Fruit fly (Drosophila melanogaster) whole organism, embryonic: Measurements from ENCODE around the gene Zaf1.

Source experiments
- Aef1 ChIP-seq: fragments of 200-800 bp; sonication (Bioruptor generic); IDR thresholded peaks from 3 replicates; pipeline ENCODE4 v1.3.6; 2022; ENCODE audit warnings: missing biosample characterization, missing genetic modification characterization
- CG10431 ChIP-seq: fragments of 200-800 bp; sonication (Bioruptor generic); optimal IDR thresholded peaks from 3 replicates; lab custom pipeline; 2018; ENCODE audit warnings: missing biosample characterization, mild to moderate bottlenecking, missing genetic modification characterization
- CG11560 ChIP-seq: fragments of 200-800 bp; sonication (Bioruptor generic); IDR thresholded peaks from 3 replicates; pipeline ENCODE4 v1.3.6; 2022; ENCODE audit warnings: missing biosample characterization, missing genetic modification characterization
- CG11723 ChIP-seq: fragments of 200-800 bp; sonication (Bioruptor generic); optimal IDR thresholded peaks from 2 replicates; lab custom pipeline; 2017; ENCODE audit warnings: missing biosample characterization, mild to moderate bottlenecking, missing genetic modification characterization
- CG13775 ChIP-seq: fragments of 200-800 bp; sonication (Bioruptor generic); optimal IDR thresholded peaks from 3 replicates; lab custom pipeline; 2017; ENCODE audit warnings: missing biosample characterization, mild to moderate bottlenecking, missing genetic modification characterization
- CG16863 ChIP-seq: fragments of 200-800 bp; sonication (Bioruptor generic); optimal IDR thresholded peaks from 3 replicates; lab custom pipeline; 2016; ENCODE audit warnings: missing biosample characterization, missing genetic modification characterization
- CG18599 ChIP-seq: fragments of 200-800 bp; sonication (Bioruptor generic); optimal IDR thresholded peaks from 3 replicates; lab custom pipeline; 2017; ENCODE audit warnings: missing biosample characterization, missing genetic modification characterization, mild to moderate bottlenecking, moderate library complexity, missing genetic modification reagents
- CG3838 ChIP-seq: fragments of 200-800 bp; sonication (Bioruptor generic); optimal IDR thresholded peaks from 3 replicates; lab custom pipeline; 2016; ENCODE audit warnings: missing biosample characterization, missing genetic modification characterization
- CG4282 ChIP-seq: fragments of 200-800 bp; sonication (Bioruptor generic); optimal IDR thresholded peaks from 2 replicates; lab custom pipeline; 2016; ENCODE audit warnings: missing biosample characterization, missing genetic modification characterization
- CG4820 ChIP-seq: fragments of 200-800 bp; sonication (Bioruptor generic); optimal IDR thresholded peaks from 3 replicates; lab custom pipeline; 2016; ENCODE audit warnings: missing biosample characterization, missing genetic modification characterization
- CG4854 ChIP-seq: fragments of 200-800 bp; sonication (Bioruptor generic); optimal IDR thresholded peaks from 2 replicates; lab custom pipeline; 2016; ENCODE audit warnings: missing biosample characterization, missing genetic modification characterization, inconsistent platforms
- CG6689 ChIP-seq: fragments of 200-800 bp; sonication (Bioruptor generic); IDR thresholded peaks from 2 replicates; pipeline ENCODE4 v1.3.6; 2022; ENCODE audit warnings: missing biosample characterization, missing genetic modification characterization
- CG7271 ChIP-seq: fragments of 200-800 bp; sonication (Bioruptor generic); optimal IDR thresholded peaks from 2 replicates; lab custom pipeline; 2018; ENCODE audit warnings: missing biosample characterization, mild to moderate bottlenecking, missing genetic modification characterization, moderate library complexity
- CG8281 ChIP-seq: fragments of 200-800 bp; sonication (Bioruptor generic); optimal IDR thresholded peaks from 2 replicates; lab custom pipeline; 2018; ENCODE audit warnings: missing biosample characterization, mild to moderate bottlenecking, missing genetic modification characterization, moderate library complexity
- CG8359 ChIP-seq: fragments of 200-800 bp; sonication (Bioruptor generic); optimal IDR thresholded peaks from 2 replicates; lab custom pipeline; 2017; ENCODE audit warnings: missing biosample characterization, mild to moderate bottlenecking, missing genetic modification characterization, borderline replicate concordance
- CG8924 ChIP-seq: fragments of 200-800 bp; optimal IDR thresholded peaks from 3 replicates; lab custom pipeline; 2019; ENCODE audit warnings: missing biosample characterization, mild to moderate bottlenecking, missing genetic modification characterization, moderate library complexity
- CG9609 ChIP-seq: fragments of 200-800 bp; sonication (Bioruptor generic); optimal IDR thresholded peaks from 3 replicates; lab custom pipeline; 2016; ENCODE audit warnings: missing biosample characterization, missing genetic modification characterization
- CoRest ChIP-seq: fragments of 200-800 bp; sonication (Bioruptor generic); optimal IDR thresholded peaks from 3 replicates; lab custom pipeline; 2018; ENCODE audit warnings: missing biosample characterization, mild to moderate bottlenecking, missing genetic modification characterization, moderate library complexity
- Dek ChIP-seq: fragments of 200-800 bp; sonication (Bioruptor generic); optimal IDR thresholded peaks from 3 replicates; lab custom pipeline; 2019; ENCODE audit warnings: missing biosample characterization, mild to moderate bottlenecking, missing genetic modification characterization, moderate library complexity
- Doc2 ChIP-seq: fragments of 200-800 bp; sonication (Bioruptor generic); IDR thresholded peaks from 2 replicates; pipeline ENCODE4 v1.3.6; 2022; ENCODE audit warnings: missing biosample characterization, missing genetic modification characterization
- Dref ChIP-seq: fragments of 200-800 bp; sonication (Bioruptor generic); IDR thresholded peaks from 2 replicates; pipeline ENCODE4 v1.3.6; 2022; ENCODE audit warnings: missing biosample characterization, missing genetic modification characterization
- Kr ChIP-seq: fragments of 200-800 bp; sonication (Bioruptor generic); optimal IDR thresholded peaks from 2 replicates; lab custom pipeline; 2017; ENCODE audit warnings: missing biosample characterization, mild to moderate bottlenecking, missing genetic modification characterization
- MTF-1 ChIP-seq: fragments of 200-800 bp; sonication (Bioruptor generic); optimal IDR thresholded peaks from 2 replicates; lab custom pipeline; 2018; ENCODE audit warnings: missing biosample characterization, mild to moderate bottlenecking, missing genetic modification characterization, borderline replicate concordance
- Max ChIP-seq: fragments of 200-800 bp; sonication (Bioruptor generic); optimal IDR thresholded peaks from 2 replicates; lab custom pipeline; 2016; ENCODE audit warnings: missing biosample characterization, mild to moderate bottlenecking, missing genetic modification characterization
- NC2α ChIP-seq: fragments of 200-800 bp; sonication (Bioruptor generic); optimal IDR thresholded peaks from 2 replicates; lab custom pipeline; 2016; ENCODE audit warnings: missing biosample characterization, missing genetic modification characterization
- NK7.1 ChIP-seq: fragments of 200-800 bp; sonication (Bioruptor generic); optimal IDR thresholded peaks from 3 replicates; lab custom pipeline; 2016; ENCODE audit warnings: missing biosample characterization, missing genetic modification characterization
- Nf-YA ChIP-seq: fragments of 200-800 bp; sonication (Bioruptor generic); IDR thresholded peaks from 2 replicates; pipeline ENCODE4 v1.3.6; 2022; ENCODE audit warnings: missing biosample characterization, missing genetic modification characterization
- Nf-YB ChIP-seq: fragments of 200-800 bp; sonication (Bioruptor generic); optimal IDR thresholded peaks from 3 replicates; lab custom pipeline; 2019; ENCODE audit warnings: missing biosample characterization, mild to moderate bottlenecking, missing genetic modification characterization, moderate library complexity
- Side ChIP-seq: fragments of 200-800 bp; sonication (Bioruptor generic); optimal IDR thresholded peaks from 2 replicates; lab custom pipeline; 2016; ENCODE audit warnings: missing biosample characterization, missing genetic modification characterization
- Sox102F ChIP-seq: fragments of 200-800 bp; sonication (Bioruptor generic); optimal IDR thresholded peaks from 2 replicates; lab custom pipeline; 2018; ENCODE audit warnings: missing biosample characterization, mild to moderate bottlenecking, missing genetic modification characterization, moderate library complexity
- Tbp ChIP-seq: fragments of >200 bp; optimal IDR thresholded peaks from 2 replicates; lab custom pipeline; 2018; ENCODE audit warnings: missing biosample characterization, missing genetic modification characterization
- Vsx1 ChIP-seq: fragments of 200-800 bp; sonication (Bioruptor generic); optimal IDR thresholded peaks from 2 replicates; lab custom pipeline; 2017; ENCODE audit warnings: missing biosample characterization, mild to moderate bottlenecking, missing genetic modification characterization, missing genetic modification reagents
- ase ChIP-seq: fragments of 200-800 bp; sonication (Bioruptor generic); IDR thresholded peaks from 3 replicates; pipeline ENCODE4 v1.3.6; 2022; ENCODE audit warnings: missing biosample characterization, missing genetic modification characterization
- emc ChIP-seq: fragments of 200-800 bp; sonication (Bioruptor generic); optimal IDR thresholded peaks from 2 replicates; lab custom pipeline; 2016; ENCODE audit warnings: missing biosample characterization, missing genetic modification characterization
- esg ChIP-seq: fragments of 200-800 bp; sonication (Bioruptor generic); conservative IDR thresholded peaks from 2 replicates; pipeline ENCODE4 v1.3.6; 2022; ENCODE audit warnings: missing biosample characterization, missing genetic modification characterization
- eve ChIP-seq, 2 experiments: fragments of >200 bp; optimal IDR thresholded peaks; 2 replicates each; lab custom pipeline; 2017; ENCODE audit warnings: missing biosample characterization in 2 of 2, missing genetic modification characterization in 2 of 2
- fd102C ChIP-seq: fragments of 200-800 bp; sonication (Bioruptor generic); optimal IDR thresholded peaks from 2 replicates; lab custom pipeline; 2018; ENCODE audit warnings: missing biosample characterization, mild to moderate bottlenecking, missing genetic modification characterization, moderate library complexity
- fd3F ChIP-seq: fragments of 200-800 bp; sonication (Bioruptor generic); optimal IDR thresholded peaks from 2 replicates; lab custom pipeline; 2018; ENCODE audit warnings: missing biosample characterization, mild to moderate bottlenecking, missing genetic modification characterization, moderate library complexity
- gfzf ChIP-seq: fragments of 200-800 bp; sonication (Bioruptor generic); optimal IDR thresholded peaks from 2 replicates; lab custom pipeline; 2016; ENCODE audit warnings: missing biosample characterization, mild to moderate bottlenecking, missing genetic modification characterization, moderate library complexity
- gt ChIP-seq: fragments of 200-800 bp; sonication (Bioruptor generic); IDR thresholded peaks from 2 replicates; pipeline ENCODE4 v1.3.6; 2022; ENCODE audit warnings: missing biosample characterization, missing genetic modification characterization
- luna ChIP-seq: fragments of 200-800 bp; sonication (Bioruptor generic); optimal IDR thresholded peaks from 2 replicates; lab custom pipeline; 2016; ENCODE audit warnings: missing biosample characterization, missing genetic modification characterization
- org-1 ChIP-seq: fragments of 200-800 bp; sonication (Bioruptor generic); optimal IDR thresholded peaks from 2 replicates; lab custom pipeline; 2017; ENCODE audit warnings: missing biosample characterization, missing genetic modification characterization
- pnt ChIP-seq: fragments of 200-800 bp; sonication (Bioruptor generic); optimal IDR thresholded peaks from 3 replicates; lab custom pipeline; 2016; ENCODE audit warnings: missing biosample characterization, missing genetic modification characterization
- ranshi ChIP-seq: fragments of 200-800 bp; sonication (Bioruptor generic); IDR thresholded peaks from 2 replicates; pipeline ENCODE4 v1.3.6; 2022; ENCODE audit warnings: missing biosample characterization, missing genetic modification characterization
- rib ChIP-seq: fragments of 200-800 bp; sonication (Bioruptor generic); IDR thresholded peaks from 2 replicates; pipeline ENCODE4 v1.3.6; 2022; ENCODE audit warnings: missing biosample characterization, missing genetic modification characterization
- sim ChIP-seq: fragments of 200-800 bp; sonication (Bioruptor generic); IDR thresholded peaks from 2 replicates; pipeline ENCODE4 v1.3.6; 2022; ENCODE audit warnings: missing biosample characterization, missing genetic modification characterization
- sisA ChIP-seq: fragments of 200-800 bp; sonication (Bioruptor generic); IDR thresholded peaks from 2 replicates; pipeline ENCODE4 v1.3.6; 2022; ENCODE audit warnings: missing biosample characterization, missing genetic modification characterization
- tll ChIP-seq, 2 experiments: fragments of 200-800 bp in 1 of 2; fragments of >200 bp in 1 of 2; sonication (Bioruptor generic) in 1 of 2; optimal IDR thresholded peaks; 2 replicates each; lab custom pipeline; 2017 to 2019; ENCODE audit warnings: missing biosample characterization in 2 of 2, missing genetic modification characterization in 2 of 2, mild to moderate bottlenecking in 1 of 2, moderate library complexity in 1 of 2
- tna ChIP-seq: fragments of 200-800 bp; sonication (Bioruptor generic); IDR thresholded peaks from 2 replicates; pipeline ENCODE4 v1.3.6; 2022; ENCODE audit warnings: missing biosample characterization, missing genetic modification characterization; ENCODE audit not compliant: partially characterized antibody
- toy ChIP-seq: fragments of 200-800 bp; sonication (Bioruptor generic); IDR thresholded peaks from 2 replicates; pipeline ENCODE4 v1.3.6; 2022; ENCODE audit warnings: missing biosample characterization, missing genetic modification characterization
- usp ChIP-seq: fragments of >200 bp; optimal IDR thresholded peaks from 2 replicates; lab custom pipeline; 2017; ENCODE audit warnings: missing biosample characterization, missing genetic modification characterization

Gene Zaf1

dm6 chr3R:11649449-11649848 is 24.0 kb upstream of the Zaf1 start (continued):
- TF ChIP-seq luna (GFP tag; lab: Kevin White, UChicago), result peak; percentile 97
- peak; percentile 54 for TF ChIP-seq fd102C (GFP tag; lab: Kevin White, UChicago)
- TF ChIP-seq tna (GFP tag; lab: Robert Waterston, UW), result no peak
- peak; percentile 81 for TF ChIP-seq CG8281 (tag; lab: Kevin White, UChicago)
- TF ChIP-seq MTF-1, result peak; percentile 89
- peak; percentile 21 for TF ChIP-seq CG7271
- peak; percentile 94 for TF ChIP-seq CG16863
- TF ChIP-seq Dref (GFP tag; lab: Robert Waterston, UW), result peak; percentile 46; the same call in 1 of the 2 replicates
- peak; percentile 92 for TF ChIP-seq CG8924 (tag; lab: Kevin White, UChicago)
- peak; percentile 96 for TF ChIP-seq pnt
- TF ChIP-seq Doc2 (GFP tag; lab: Robert Waterston, UW), result peak; percentile 86
- peak; percentile 95 for TF ChIP-seq CG4854 (GFP tag; lab: Kevin White, UChicago)
- peak; percentile 92 for TF ChIP-seq org-1
- no peak for TF ChIP-seq tll (GFP tag; optimal IDR thresholded peaks at IDR 0.05; lab: Kevin White, UChicago)
- TF ChIP-seq eve (GFP tag; optimal IDR thresholded peaks at IDR 0.05; lab: Kevin White, UChicago), result peak in 1 of 2 experiments; percentile 98
- TF ChIP-seq Nf-YA (GFP tag; lab: Robert Waterston, UW), result peak; percentile 93
- peak; percentile 62 for TF ChIP-seq CG8359
- TF ChIP-seq sim (GFP tag; lab: Robert Waterston, UW), result peak; percentile 89
- TF ChIP-seq Tbp, result no peak
- TF ChIP-seq esg (GFP tag; lab: Robert Waterston, UW), result peak; percentile 97
- TF ChIP-seq Max (GFP tag; lab: Kevin White, UChicago), result peak; percentile 94
- peak; percentile 80 for TF ChIP-seq Vsx1
- TF ChIP-seq Nf-YB (GFP tag; lab: Kevin White, UChicago), result peak; percentile 71
- TF ChIP-seq toy (GFP tag; lab: Robert Waterston, UW), result peak; percentile 94
- peak; percentile 96 for TF ChIP-seq CG4282 (GFP tag; lab: Kevin White, UChicago)
- peak; percentile 97 for TF ChIP-seq fd3F (GFP tag; lab: Kevin White, UChicago)
- TF ChIP-seq CG3838 (GFP tag; lab: Kevin White, UChicago), result peak; percentile 91
- TF ChIP-seq CoRest (tag; lab: Kevin White, UChicago), result peak; percentile 96
- peak; percentile 93 for TF ChIP-seq NK7.1 (GFP tag; lab: Kevin White, UChicago)
- peak; percentile 96 for TF ChIP-seq CG9609
- peak; percentile 97 for TF ChIP-seq ranshi (GFP tag; lab: Robert Waterston, UW)
- peak; percentile 92 for TF ChIP-seq CG13775 (GFP tag; lab: Kevin White, UChicago)
- no peak for TF ChIP-seq usp (GFP tag; lab: Kevin White, UChicago)
- peak; percentile 94 for TF ChIP-seq emc (GFP tag; lab: Kevin White, UChicago)
- peak; percentile 97 for TF ChIP-seq Side (GFP tag; lab: Kevin White, UChicago)
- TF ChIP-seq Dek (tag; lab: Kevin White, UChicago), result peak; percentile 97
- peak; percentile 98 for TF ChIP-seq sisA (GFP tag; lab: Robert Waterston, UW)
- peak; percentile 60 for TF ChIP-seq CG10431 (GFP tag; lab: Kevin White, UChicago)
- peak; percentile 0 for TF ChIP-seq gfzf (GFP tag; lab: Kevin White, UChicago)
- TF ChIP-seq CG11560 (tag; lab: Robert Waterston, UW), result peak; percentile 90
- peak; percentile 95 for TF ChIP-seq CG18599 (GFP tag; lab: Kevin White, UChicago)
- peak; percentile 94 for TF ChIP-seq ase (GFP tag; lab: Robert Waterston, UW)
- peak; percentile 87 for TF ChIP-seq CG11723
- peak; percentile 97 for TF ChIP-seq rib (GFP tag; lab: Robert Waterston, UW)
- peak; percentile 98 for TF ChIP-seq Aef1 (GFP tag; lab: Robert Waterston, UW)
- TF ChIP-seq CG6689 (GFP tag; lab: Robert Waterston, UW), result peak; percentile 95
- TF ChIP-seq NC2α (GFP tag; lab: Kevin White, UChicago), result peak; percentile 92
- peak; percentile 73 for TF ChIP-seq gt (GFP tag; lab: Robert Waterston, UW)
- TF ChIP-seq Sox102F (GFP tag; lab: Kevin White, UChicago), result peak; percentile 97
- no peak for TF ChIP-seq Kr
- peak; percentile 93 for TF ChIP-seq CG4820 (GFP tag; lab: Kevin White, UChicago)
